Worm (Caenorhabditis elegans): ENCODE data around the gene adt-3.

adt-3 gene

DNA sequence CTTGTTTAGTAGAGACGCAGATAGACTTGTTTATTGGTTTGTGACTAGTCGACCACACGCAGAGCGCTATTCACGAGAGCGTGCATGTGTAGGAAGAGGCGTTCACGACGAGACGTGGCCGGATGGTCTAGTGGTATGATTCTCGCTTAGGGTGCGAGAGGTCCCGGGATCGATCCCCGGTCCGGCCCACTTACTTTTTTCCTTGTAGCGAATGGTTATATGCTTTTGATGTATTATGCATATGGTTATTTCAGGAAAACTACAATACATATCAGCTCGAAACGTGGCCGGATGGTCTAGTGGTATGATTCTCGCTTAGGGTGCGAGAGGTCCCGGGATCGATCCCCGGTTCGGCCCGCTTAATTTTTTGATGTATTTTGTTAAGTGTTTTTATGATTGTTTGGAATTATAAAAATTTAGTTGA, 38.5 kb downstream of the adt-3 start:
- peak; percentile 86 for TF ChIP-seq nhr-47 (tag; optimal IDR thresholded peaks at IDR 0.05)
- TF ChIP-seq C04F5.9 (tag; optimal IDR thresholded peaks at IDR 0.05), result no peak
- peak; percentile 89 for TF ChIP-seq lin-14 (GFP tag; optimal IDR thresholded peaks at IDR 0.05)
- peak; percentile 85 for TF ChIP-seq nhr-71 (tag; optimal IDR thresholded peaks at IDR 0.05)
- peak; percentile 86 for TF ChIP-seq nhr-20 (tag; optimal IDR thresholded peaks at IDR 0.05)
- no peak for TF ChIP-seq nhr-12 (tag; optimal IDR thresholded peaks at IDR 0.05)
- no peak for TF ChIP-seq lin-39 (tag; optimal IDR thresholded peaks at IDR 0.05)
- no peak for TF ChIP-seq vab-15 (tag; optimal IDR thresholded peaks at IDR 0.05)
- TF ChIP-seq irx-1 (tag; optimal IDR thresholded peaks at IDR 0.05), result peak; percentile 71
- TF ChIP-seq nhr-19 (GFP tag; conservative IDR thresholded peaks at IDR 0.05), result peak; percentile 81
- peak; percentile 12 for TF ChIP-seq lin-15B (tag; optimal IDR thresholded peaks at IDR 0.05)
- peak; percentile 32 for TF ChIP-seq pax-3 (tag; optimal IDR thresholded peaks at IDR 0.05)
- TF ChIP-seq mab-9 (GFP tag; IDR thresholded peaks at IDR 0.05), result peak; percentile 59
- no peak for TF ChIP-seq tlp-1 (tag; optimal IDR thresholded peaks at IDR 0.05)
- TF ChIP-seq isw-1 (GFP tag; IDR thresholded peaks at IDR 0.05), result peak; percentile 29
- TF ChIP-seq sup-37 (GFP tag; optimal IDR thresholded peaks at IDR 0.05), result peak; percentile 12
- no peak for TF ChIP-seq ceh-90 (tag; optimal IDR thresholded peaks at IDR 0.05)
- TF ChIP-seq lsy-2 (tag; optimal IDR thresholded peaks at IDR 0.05), result peak; percentile 62 to 72
- TF ChIP-seq elt-3 (tag; optimal IDR thresholded peaks at IDR 0.05), result peak in 2 of 6 experiments; percentile 25 to 73
- no peak for TF ChIP-seq aly-2 (tag; optimal IDR thresholded peaks at IDR 0.05)
- no peak for TF ChIP-seq aha-1 (tag; optimal IDR thresholded peaks at IDR 0.05)
- TF ChIP-seq ceh-8 (GFP tag; optimal IDR thresholded peaks at IDR 0.05), result no peak
- no peak; the same call in 1 of the 2 replicates for TF ChIP-seq unc-98 (GFP tag; IDR thresholded peaks at IDR 0.05)
- TF ChIP-seq dsc-1 (tag; optimal IDR thresholded peaks at IDR 0.05), result peak; percentile 80
- no peak for TF ChIP-seq unc-62 (GFP tag; optimal IDR thresholded peaks at IDR 0.05)
- TF ChIP-seq fkh-10 (GFP tag; optimal IDR thresholded peaks at IDR 0.05), result peak; percentile 63
- peak; percentile 60 for TF ChIP-seq fkh-8 (tag; optimal IDR thresholded peaks at IDR 0.05)
- TF ChIP-seq hlh-4 (tag; optimal IDR thresholded peaks at IDR 0.05), result no peak
- TF ChIP-seq fkh-4 (tag; optimal IDR thresholded peaks at IDR 0.05; ENCODE audit: borderline replicate concordance), result no peak
- TF ChIP-seq unc-86 (tag; optimal IDR thresholded peaks at IDR 0.05), result peak; percentile 68
- TF ChIP-seq hlh-17 (GFP tag; optimal IDR thresholded peaks at IDR 0.05; ENCODE audit: borderline replicate concordance), result no peak
- TF ChIP-seq nhr-77 (tag; optimal IDR thresholded peaks at IDR 0.05), result peak; percentile 77
- no peak for TF ChIP-seq nhr-237 (tag; optimal IDR thresholded peaks at IDR 0.05)
- no peak for TF ChIP-seq zag-1 (tag; optimal IDR thresholded peaks at IDR 0.05)
- peak; percentile 0 for TF ChIP-seq ces-1 (GFP tag; optimal IDR thresholded peaks at IDR 0.05)
- TF ChIP-seq zip-4 (GFP tag; optimal IDR thresholded peaks at IDR 0.05), result peak; percentile 45
- peak; percentile 62 for TF ChIP-seq skn-1 (tag; optimal IDR thresholded peaks at IDR 0.05)
- TF ChIP-seq elt-2 (tag; optimal IDR thresholded peaks at IDR 0.05), result peak; percentile 71
- TF ChIP-seq ceh-88 (GFP tag; IDR thresholded peaks at IDR 0.05), result peak; percentile 57
- TF ChIP-seq mdl-1 (tag; optimal IDR thresholded peaks at IDR 0.05), result peak in 1 of 2 experiments; percentile 77
- TF ChIP-seq efl-1 (optimal IDR thresholded peaks at IDR 0.05), result peak; percentile 35 to 46
- peak; percentile 7 to 95 for TF ChIP-seq efl-1 (GFP tag; optimal IDR thresholded peaks at IDR 0.05 in 1 of 2)
- peak; percentile 43 to 78 for TF ChIP-seq lin-35 (GFP tag; optimal IDR thresholded peaks at IDR 0.05)
- no peak for TF ChIP-seq nhr-28 (tag; optimal IDR thresholded peaks at IDR 0.05)
- peak; percentile 91 for TF ChIP-seq mep-1 (tag; optimal IDR thresholded peaks at IDR 0.05)
- no peak for TF ChIP-seq alr-1 (tag; optimal IDR thresholded peaks at IDR 0.05; ENCODE audit: borderline replicate concordance)
- TF ChIP-seq nhr-84 (tag; optimal IDR thresholded peaks at IDR 0.05), result no peak
- TF ChIP-seq blmp-1 (tag; optimal IDR thresholded peaks at IDR 0.05), result no peak
- peak in 1 of 2 experiments; percentile 49 for TF ChIP-seq ztf-11 (tag; optimal IDR thresholded peaks at IDR 0.05)
- TF ChIP-seq F16B12.6 (tag; optimal IDR thresholded peaks at IDR 0.05), result peak; percentile 17
- peak; percentile 61; the same call in 1 of the 2 replicates for TF ChIP-seq grh-1 (GFP tag; IDR thresholded peaks at IDR 0.05)
- no peak for TF ChIP-seq hpl-2 (GFP tag; optimal IDR thresholded peaks at IDR 0.05)
- TF ChIP-seq efl-3 (GFP tag; optimal IDR thresholded peaks at IDR 0.05), result no peak

Measured in whole organism, L1 larva.